Worm (Caenorhabditis elegans) whole organism, late embryonic: ENCODE results near the gene gop-1.

Experiments
- C08G9.2 ChIP-seq: sonication (generic microtip); optimal IDR thresholded peaks from 2 replicates; lab custom pipeline; 2016; ENCODE audit warnings: mild to moderate bottlenecking, missing genetic modification characterization, moderate library complexity, missing compliant biosample characterization
- C38D4.7 ChIP-seq: fragments of 200-800 bp; sonication (Bioruptor generic); optimal IDR thresholded peaks from 2 replicates; lab custom pipeline; 2018; ENCODE audit warnings: mild to moderate bottlenecking, missing genetic modification characterization, moderate library complexity, missing compliant biosample characterization
- F13H6.1 ChIP-seq: sonication (generic microtip); optimal IDR thresholded peaks from 2 replicates; lab custom pipeline; 2016; ENCODE audit warnings: missing genetic modification characterization, missing compliant biosample characterization
- K02D7.2 ChIP-seq: sonication (generic microtip); optimal IDR thresholded peaks from 2 replicates; lab custom pipeline; 2017; ENCODE audit warnings: mild to moderate bottlenecking, missing genetic modification characterization, missing compliant biosample characterization
- K09A11.1 ChIP-seq: sonication (generic microtip); optimal IDR thresholded peaks from 2 replicates; lab custom pipeline; 2017; ENCODE audit warnings: antibody characterized with exemption, mild to moderate bottlenecking, missing genetic modification characterization, missing compliant biosample characterization; ENCODE audit not compliant: insufficient read depth
- Y22D7AL.16 ChIP-seq: sonication (generic microtip); optimal IDR thresholded peaks from 2 replicates; lab custom pipeline; 2016; ENCODE audit warnings: missing genetic modification characterization, missing compliant biosample characterization
- ama-1 ChIP-seq: fragments of 150-350 bp; optimal IDR thresholded peaks from 2 replicates; lab custom pipeline; 2014
- ceh-14 ChIP-seq: sonication (generic microtip); optimal IDR thresholded peaks from 2 replicates; lab custom pipeline; 2016; ENCODE audit warnings: missing genotype, missing genetic modification characterization, missing compliant biosample characterization
- ceh-18 ChIP-seq: sonication (generic microtip); optimal IDR thresholded peaks from 2 replicates; lab custom pipeline; 2016; ENCODE audit warnings: missing genetic modification characterization, missing compliant biosample characterization
- ceh-22 ChIP-seq: sonication (generic microtip); optimal IDR thresholded peaks from 2 replicates; lab custom pipeline; 2017; ENCODE audit warnings: missing biosample characterization, missing genetic modification characterization
- ceh-24 ChIP-seq: sonication (generic microtip); optimal IDR thresholded peaks from 2 replicates; lab custom pipeline; 2016; ENCODE audit warnings: mild to moderate bottlenecking, missing genetic modification characterization, missing compliant biosample characterization
- ceh-31 ChIP-seq: sonication (generic microtip); optimal IDR thresholded peaks from 2 replicates; lab custom pipeline; 2016; ENCODE audit warnings: missing genetic modification characterization, missing compliant biosample characterization
- ceh-34 ChIP-seq: sonication (generic microtip); optimal IDR thresholded peaks from 2 replicates; lab custom pipeline; 2016; ENCODE audit warnings: mild to moderate bottlenecking, missing genetic modification characterization, missing compliant biosample characterization
- ceh-48 ChIP-seq: sonication (generic microtip); optimal IDR thresholded peaks from 2 replicates; lab custom pipeline; 2016; ENCODE audit warnings: missing genetic modification characterization, inconsistent platforms, missing compliant biosample characterization
- ceh-6 ChIP-seq: fragments of 200-800 bp; sonication (Bioruptor generic); optimal IDR thresholded peaks from 2 replicates; lab custom pipeline; 2018; ENCODE audit warnings: mild to moderate bottlenecking, missing genetic modification characterization, missing compliant biosample characterization
- che-1 ChIP-seq: sonication (generic microtip); optimal IDR thresholded peaks from 2 replicates; lab custom pipeline; 2016; ENCODE audit warnings: mild to moderate bottlenecking, missing genetic modification characterization, missing compliant biosample characterization
- dmd-4 ChIP-seq: sonication (generic microtip); optimal IDR thresholded peaks from 2 replicates; lab custom pipeline; 2016; ENCODE audit warnings: borderline replicate concordance, missing genetic modification characterization, missing compliant biosample characterization
- elt-2 ChIP-seq: sonication (generic microtip); optimal IDR thresholded peaks from 2 replicates; lab custom pipeline; 2016; ENCODE audit warnings: missing genetic modification reagents, missing genetic modification characterization, missing compliant biosample characterization
- ets-4 ChIP-seq: sonication (generic microtip); optimal IDR thresholded peaks from 2 replicates; lab custom pipeline; 2016; ENCODE audit warnings: missing genetic modification characterization, missing compliant biosample characterization
- eyg-1 ChIP-seq: sonication (generic microtip); optimal IDR thresholded peaks from 2 replicates; lab custom pipeline; 2016; ENCODE audit warnings: missing genotype, missing genetic modification characterization, missing compliant biosample characterization
- fkh-10 ChIP-seq: fragments of 150-350 bp; optimal IDR thresholded peaks from 2 replicates; lab custom pipeline; 2014; ENCODE audit warnings: missing biosample characterization, missing genetic modification reagents, missing genetic modification characterization
- gmeb-2 ChIP-seq: sonication (generic microtip); optimal IDR thresholded peaks from 2 replicates; lab custom pipeline; 2016; ENCODE audit warnings: missing genetic modification characterization, inconsistent platforms, missing compliant biosample characterization
- hlh-13 ChIP-seq: fragments of 200-800 bp; sonication (Bioruptor generic); optimal IDR thresholded peaks from 2 replicates; lab custom pipeline; 2018; ENCODE audit warnings: mild to moderate bottlenecking, missing genetic modification characterization, missing compliant biosample characterization
- hlh-6 ChIP-seq: sonication (generic microtip); optimal IDR thresholded peaks from 2 replicates; lab custom pipeline; 2016; ENCODE audit warnings: missing genotype, missing genetic modification characterization, missing compliant biosample characterization
- lim-6 ChIP-seq: sonication (generic microtip); optimal IDR thresholded peaks from 2 replicates; lab custom pipeline; 2016; ENCODE audit warnings: missing genetic modification characterization, missing compliant biosample characterization
- madf-2 ChIP-seq: sonication (generic microtip); optimal IDR thresholded peaks from 2 replicates; lab custom pipeline; 2017; ENCODE audit warnings: missing genetic modification characterization, missing compliant biosample characterization
- nhr-11 ChIP-seq: fragments of 150-350 bp; optimal IDR thresholded peaks from 2 replicates; lab custom pipeline; 2014; ENCODE audit warnings: missing biosample characterization, missing genetic modification characterization
- npax-4 ChIP-seq: sonication (generic microtip); optimal IDR thresholded peaks from 2 replicates; lab custom pipeline; 2016; ENCODE audit warnings: missing genetic modification characterization, missing compliant biosample characterization
- pag-3 ChIP-seq: sonication (generic microtip); optimal IDR thresholded peaks from 2 replicates; lab custom pipeline; 2016; ENCODE audit warnings: missing compliant biosample characterization, missing genetic modification characterization, borderline replicate concordance
- pat-9 ChIP-seq: fragments of 200-800 bp; sonication (Bioruptor generic); optimal IDR thresholded peaks from 2 replicates; lab custom pipeline; 2018; ENCODE audit warnings: mild to moderate bottlenecking, missing genetic modification characterization, moderate library complexity, missing compliant biosample characterization
- pqm-1 ChIP-seq: sonication (generic microtip); optimal IDR thresholded peaks from 2 replicates; lab custom pipeline; 2016; ENCODE audit warnings: missing genetic modification characterization, missing compliant biosample characterization
- ref-2 ChIP-seq: sonication (generic microtip); optimal IDR thresholded peaks from 2 replicates; lab custom pipeline; 2016; ENCODE audit warnings: missing genetic modification characterization, missing compliant biosample characterization
- rnt-1 ChIP-seq: sonication (generic microtip); optimal IDR thresholded peaks from 2 replicates; lab custom pipeline; 2016; ENCODE audit warnings: missing genetic modification characterization, missing compliant biosample characterization
- sdc-2 ChIP-seq: sonication (generic microtip); optimal IDR thresholded peaks from 2 replicates; lab custom pipeline; 2016; ENCODE audit warnings: missing genotype, missing genetic modification characterization, missing compliant biosample characterization
- sox-2 ChIP-seq: fragments of 200-800 bp; sonication (Bioruptor generic); IDR thresholded peaks from 2 replicates; pipeline ENCODE4 v1.3.6; 2022; ENCODE audit warnings: missing genetic modification reagents, missing genetic modification characterization, missing compliant biosample characterization
- tbx-7 ChIP-seq: sonication (generic microtip); optimal IDR thresholded peaks from 2 replicates; lab custom pipeline; 2016; ENCODE audit warnings: missing genotype, missing genetic modification characterization, missing compliant biosample characterization
- ttx-3 ChIP-seq: sonication (generic microtip); optimal IDR thresholded peaks from 2 replicates; lab custom pipeline; 2016; ENCODE audit warnings: missing genetic modification reagents, missing genetic modification characterization, missing compliant biosample characterization
- unc-3 ChIP-seq, 2 experiments: fragments of 200-800 bp in 1 of 2; sonication (Bioruptor generic) in 1 of 2; sonication (generic microtip) in 1 of 2; conservative IDR thresholded peaks in 1 of 2; optimal IDR thresholded peaks in 1 of 2; 2 replicates each; pipeline versions ENCODE4 v1.3.6 to Lab custom; 2016 to 2022; ENCODE audit warnings: missing compliant biosample characterization in 2 of 2, missing genetic modification characterization in 2 of 2, missing genetic modification reagents in 1 of 2
- unc-42 ChIP-seq: sonication (generic microtip); optimal IDR thresholded peaks from 2 replicates; lab custom pipeline; 2016; ENCODE audit warnings: missing genotype, missing genetic modification characterization, missing compliant biosample characterization
- unc-55 ChIP-seq: sonication (generic microtip); optimal IDR thresholded peaks from 2 replicates; lab custom pipeline; 2017; ENCODE audit warnings: missing biosample characterization, missing genetic modification reagents, missing genetic modification characterization
- unc-86 ChIP-seq: sonication (generic microtip); optimal IDR thresholded peaks from 2 replicates; lab custom pipeline; 2016; ENCODE audit warnings: missing genetic modification characterization, missing compliant biosample characterization
- zip-5 ChIP-seq: sonication (generic microtip); optimal IDR thresholded peaks from 2 replicates; lab custom pipeline; 2016; ENCODE audit warnings: missing genetic modification characterization, missing compliant biosample characterization

Gene gop-1

DNA sequence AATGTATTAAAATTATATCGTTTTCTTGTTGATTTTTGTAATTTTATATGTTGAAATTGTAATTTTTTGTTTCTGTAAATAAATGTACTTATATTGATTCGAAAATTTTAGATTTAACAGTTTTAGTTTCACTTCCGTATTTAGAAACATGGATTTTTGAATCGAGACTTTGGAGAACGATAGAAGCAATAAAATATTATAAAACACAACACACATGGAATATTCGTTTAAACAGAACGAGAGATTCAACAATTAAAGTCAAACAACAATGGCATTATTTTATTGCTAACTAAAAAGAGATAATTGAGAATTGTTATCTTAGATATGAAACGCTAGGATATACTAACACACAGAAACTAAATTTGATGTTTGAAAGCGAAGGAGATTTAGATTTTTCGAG lies 14.2 kb downstream of the gop-1 start:
- TF ChIP-seq unc-86 (tag; lab: Kevin White, UChicago) (no peak), pat-9 (tag; lab: Kevin White, UChicago) (no peak), ceh-6 (no peak), ref-2 (no peak), ama-1 (lab: Kevin White, UChicago) (no peak), tbx-7 (tag; lab: Kevin White, UChicago) (no peak), ttx-3 (no peak), Y22D7AL.16 (tag; lab: Kevin White, UChicago) (no peak), zip-5 (tag; lab: Kevin White, UChicago) (no peak), dmd-4 (tag; lab: Kevin White, UChicago) (no peak), ceh-34 (tag; lab: Kevin White, UChicago) (no peak), C38D4.7 (GFP tag; lab: Kevin White, UChicago) (no peak), ceh-14 (tag; lab: Kevin White, UChicago) (no peak), npax-4 (tag; lab: Kevin White, UChicago) (no peak), ceh-18 (no peak)

- no peak for TF ChIP-seq rnt-1 (tag; lab: Kevin White, UChicago)
- TF ChIP-seq ceh-24 (tag; lab: Kevin White, UChicago): no peak
- no peak for TF ChIP-seq hlh-6
- no peak for TF ChIP-seq hlh-13 (GFP tag; lab: Kevin White, UChicago)
- no peak for TF ChIP-seq K09A11.1
- TF ChIP-seq ceh-48: no peak
- TF ChIP-seq nhr-11: no peak
- TF ChIP-seq ets-4 (tag; lab: Kevin White, UChicago): no peak
- TF ChIP-seq pag-3 (tag; lab: Kevin White, UChicago): no peak
- TF ChIP-seq che-1: no peak
- TF ChIP-seq C08G9.2 (tag; lab: Kevin White, UChicago): no peak
- no peak for TF ChIP-seq ceh-31 (tag; lab: Kevin White, UChicago)
- TF ChIP-seq ama-1 (lab: Kevin White, UChicago): no peak
- TF ChIP-seq K02D7.2: no peak
- TF ChIP-seq pat-9 (tag; lab: Kevin White, UChicago): no peak
- no peak for TF ChIP-seq lim-6 (tag; lab: Kevin White, UChicago)
- no peak for TF ChIP-seq sdc-2 (tag; lab: Kevin White, UChicago)
- no peak for TF ChIP-seq ceh-6
- TF ChIP-seq unc-3 (GFP tag; conservative IDR thresholded peaks at IDR 0.05; lab: Robert Waterston, UW): no peak
- no peak for TF ChIP-seq unc-3 (tag; optimal IDR thresholded peaks at IDR 0.05; lab: Kevin White, UChicago)
- no peak for TF ChIP-seq unc-55
These were observed 15.6 kb downstream of the gop-1 start, which contains the start of gene ZC395.4 for ce11 chrIII:5269814-5270213. TSS of gene ZC395.4 (plus strand) at chrIII:5270114.

DNA sequence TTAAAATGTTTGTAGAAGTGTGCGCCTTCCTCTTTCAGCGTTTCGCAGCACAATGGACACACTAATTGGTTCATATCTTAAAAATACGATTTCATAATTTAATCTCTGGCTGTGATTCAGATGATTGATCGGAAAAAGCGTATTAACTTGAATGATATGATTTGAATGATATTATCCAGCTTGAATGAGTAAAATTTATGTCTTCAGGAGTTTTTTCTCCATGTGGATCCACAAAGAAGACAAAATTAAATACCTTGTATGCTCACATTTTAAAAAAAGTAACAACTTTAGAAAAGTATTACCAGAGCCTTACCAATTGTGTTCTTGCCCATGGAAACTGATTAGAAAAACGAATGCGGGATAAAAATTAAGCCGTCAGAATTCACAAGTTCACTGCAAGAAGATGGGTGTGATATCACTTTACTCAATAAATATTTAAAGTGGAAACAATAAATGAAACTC lies 19.2 kb downstream of the gop-1 start, which contains the start of gene ztf-8:
ztf-8 (minus strand) TSS at position 76 of the 462 bp plus-strand sequence.
- no peak for TF ChIP-seq madf-2 (tag; lab: Kevin White, UChicago)
- TF ChIP-seq gmeb-2 (tag; lab: Kevin White, UChicago): no peak
- TF ChIP-seq unc-42 (tag; lab: Kevin White, UChicago): no peak
- no peak for TF ChIP-seq F13H6.1
- no peak for TF ChIP-seq ttx-3
- no peak for TF ChIP-seq che-1
- no peak for TF ChIP-seq hlh-6
- TF ChIP-seq ceh-22 (tag; lab: Kevin White, UChicago): no peak
- TF ChIP-seq ceh-24 (tag; lab: Kevin White, UChicago): no peak
- no peak for TF ChIP-seq dmd-4 (tag; lab: Kevin White, UChicago)
- no peak for TF ChIP-seq elt-2 (tag; lab: Kevin White, UChicago)

DNA sequence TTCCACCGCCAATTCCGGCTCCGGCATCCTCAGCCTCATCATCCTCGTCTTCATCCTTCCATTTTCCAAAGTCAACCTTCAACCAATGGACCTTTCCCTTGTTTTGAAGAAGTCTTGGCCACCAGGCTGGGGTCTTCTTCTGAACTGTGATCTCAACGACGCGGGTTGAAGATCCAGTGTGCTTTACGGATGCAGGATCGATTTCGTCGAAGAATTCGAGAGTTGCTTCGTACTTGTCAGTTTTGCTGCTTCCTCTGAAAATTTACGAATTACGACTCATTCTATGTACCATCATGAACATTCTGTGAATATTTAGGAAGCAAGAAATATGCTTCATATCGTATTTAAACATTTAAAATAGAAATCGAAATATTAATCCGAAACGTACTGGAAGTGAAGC lies 20.0 kb downstream of the gop-1 start:
- TF ChIP-seq fkh-10 (GFP tag; lab: Kevin White, UChicago): no peak
- TF ChIP-seq eyg-1: no peak
- TF ChIP-seq ceh-6: no peak
- no peak for TF ChIP-seq pqm-1
- no peak for TF ChIP-seq sox-2 (GFP tag; lab: Robert Waterston, UW)
- no peak for TF ChIP-seq ceh-34 (tag; lab: Kevin White, UChicago)
- TF ChIP-seq lim-6 (tag; lab: Kevin White, UChicago): no peak
- TF ChIP-seq madf-2 (tag; lab: Kevin White, UChicago): no peak
- TF ChIP-seq K09A11.1: no peak
- TF ChIP-seq rnt-1 (tag; lab: Kevin White, UChicago): no peak
- no peak for TF ChIP-seq ceh-18
- no peak for TF ChIP-seq unc-86 (tag; lab: Kevin White, UChicago)
- no peak for TF ChIP-seq che-1
- TF ChIP-seq dmd-4 (tag; lab: Kevin White, UChicago): no peak
- no peak for TF ChIP-seq elt-2 (tag; lab: Kevin White, UChicago)
